Fruit fly (Drosophila melanogaster): ENCODE measurements around the gene CG17726.

CG17726 gene

DNA sequence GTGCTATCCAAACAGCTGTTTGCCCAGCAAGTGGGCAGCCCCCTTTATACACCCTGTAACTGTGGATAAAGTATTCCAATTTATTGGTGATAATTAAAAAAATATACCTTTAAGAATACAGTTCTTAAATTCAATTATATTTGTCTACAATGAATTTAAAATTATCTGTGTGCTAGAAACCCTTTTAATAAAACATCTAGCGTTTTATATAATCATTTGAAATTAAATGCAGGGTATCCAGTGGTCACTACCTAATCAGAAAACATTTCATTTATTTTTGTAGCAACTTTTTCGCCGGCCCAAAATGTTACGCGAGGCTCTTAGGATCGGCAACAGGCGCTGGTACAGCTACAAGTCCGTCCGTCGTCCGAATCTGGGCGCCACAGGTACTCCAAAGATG lies at the start of gene CG17726 (continued):
- peak; percentile 95 for TF ChIP-seq CG31224 (GFP tag; IDR thresholded peaks at IDR 0.05)
- peak; percentile 79 for TF ChIP-seq dm (GFP tag; optimal IDR thresholded peaks at IDR 0.05)
- peak; percentile 89 for TF ChIP-seq CG11085 (GFP tag; IDR thresholded peaks at IDR 0.05)
- peak; percentile 99 for TF ChIP-seq ci (GFP tag; IDR thresholded peaks at IDR 0.05)
- TF ChIP-seq B-H2 (GFP tag; optimal IDR thresholded peaks at IDR 0.05) = peak; percentile 92
- no peak for TF ChIP-seq Sox100B (GFP tag; optimal IDR thresholded peaks at IDR 0.05)
- peak; percentile 73; the same call in 1 of the 2 replicates for TF ChIP-seq dan (GFP tag; IDR thresholded peaks at IDR 0.05)
- peak; percentile 99 for TF ChIP-seq CG13424 (tag; optimal IDR thresholded peaks at IDR 0.05)
- peak; percentile 98 for TF ChIP-seq CG14050 (GFP tag; IDR thresholded peaks at IDR 0.05)
- peak; percentile 77 for TF ChIP-seq crc (GFP tag; optimal IDR thresholded peaks at IDR 0.05)
- TF ChIP-seq CG9817 (tag; optimal IDR thresholded peaks at IDR 0.05) = peak; percentile 96
- peak; percentile 99 for TF ChIP-seq Sox102F (GFP tag; optimal IDR thresholded peaks at IDR 0.05)
- TF ChIP-seq kay (GFP tag; optimal IDR thresholded peaks at IDR 0.05) = peak; percentile 87
- TF ChIP-seq lola (GFP tag; optimal IDR thresholded peaks at IDR 0.05) = peak in 1 of 3 experiments; percentile 98
- TF ChIP-seq E2f2 (GFP tag; IDR thresholded peaks at IDR 0.05) = peak; percentile 87
- peak; percentile 85 for TF ChIP-seq Deaf1 (tag; optimal IDR thresholded peaks at IDR 0.05)
- TF ChIP-seq Sry-δ (GFP tag; optimal IDR thresholded peaks at IDR 0.05) = peak; percentile 45
- TF ChIP-seq CG10147 (GFP tag; optimal IDR thresholded peaks at IDR 0.05) = peak; percentile 95
- peak in 1 of 2 experiments; percentile 65 for TF ChIP-seq tll (GFP tag; optimal IDR thresholded peaks at IDR 0.05)
- peak; percentile 96 for TF ChIP-seq CG17612 (GFP tag; IDR thresholded peaks at IDR 0.05)
- no peak for TF ChIP-seq Asciz (GFP tag; optimal IDR thresholded peaks at IDR 0.05)
- peak; percentile 97 for TF ChIP-seq seq (GFP tag; IDR thresholded peaks at IDR 0.05)
- TF ChIP-seq toy (GFP tag; IDR thresholded peaks at IDR 0.05) = peak; percentile 91
- TF ChIP-seq CG6689 (GFP tag; IDR thresholded peaks at IDR 0.05) = peak; percentile 99
- TF ChIP-seq cad (GFP tag; optimal IDR thresholded peaks at IDR 0.05) = no peak
- TF ChIP-seq unc-4 (GFP tag; IDR thresholded peaks at IDR 0.05; ENCODE audit: partially characterized antibody) = no peak
- peak; percentile 98 for TF ChIP-seq esg (GFP tag; conservative IDR thresholded peaks at IDR 0.05)
- TF ChIP-seq CG3065 (GFP tag; optimal IDR thresholded peaks at IDR 0.05) = peak; percentile 93
- TF ChIP-seq Ssrp (tag; optimal IDR thresholded peaks at IDR 0.05) = peak; percentile 97
- no peak for TF ChIP-seq Hey (tag; optimal IDR thresholded peaks at IDR 0.05)
- TF ChIP-seq cas (GFP tag; IDR thresholded peaks at IDR 0.05) = peak; percentile 96
- peak; percentile 96 for TF ChIP-seq twi (tag; optimal IDR thresholded peaks at IDR 0.05)
- TF ChIP-seq CG8924 (tag; optimal IDR thresholded peaks at IDR 0.05) = peak; percentile 99
- peak; percentile 62 for TF ChIP-seq CG1792 (GFP tag; optimal IDR thresholded peaks at IDR 0.05)
- peak; percentile 97 for TF ChIP-seq B-H1 (GFP tag; IDR thresholded peaks at IDR 0.05)
- peak; percentile 95 for TF ChIP-seq YL-1 (GFP tag; optimal IDR thresholded peaks at IDR 0.05)
- TF ChIP-seq CG9437 (GFP tag; optimal IDR thresholded peaks at IDR 0.05) = peak; percentile 93
- TF ChIP-seq Hsf (GFP tag; optimal IDR thresholded peaks at IDR 0.05) = peak; percentile 97
- peak; percentile 97 for TF ChIP-seq CG43689 (GFP tag; IDR thresholded peaks at IDR 0.05)
- TF ChIP-seq CG4617 (GFP tag; optimal IDR thresholded peaks at IDR 0.05; ENCODE audit: borderline replicate concordance) = peak; percentile 93
- TF ChIP-seq nom (GFP tag; optimal IDR thresholded peaks at IDR 0.05) = peak; percentile 93
- no peak for TF ChIP-seq CG5180 (GFP tag; optimal IDR thresholded peaks at IDR 0.05)
- peak; percentile 93 for TF ChIP-seq bab2 (GFP tag; optimal IDR thresholded peaks at IDR 0.05)
- TF ChIP-seq CkIIα-i1 (GFP tag; IDR thresholded peaks at IDR 0.05) = peak; percentile 68
- TF ChIP-seq CG6254 (GFP tag; optimal IDR thresholded peaks at IDR 0.05) = peak; percentile 92
- peak; percentile 39 for TF ChIP-seq Sry-β (GFP tag; optimal IDR thresholded peaks at IDR 0.05)
- TF ChIP-seq CG14965 (GFP tag; optimal IDR thresholded peaks at IDR 0.05; ENCODE audit: borderline replicate concordance) = no peak
- no peak for TF ChIP-seq Jarid2 (GFP tag; optimal IDR thresholded peaks at IDR 0.05)
- TF ChIP-seq Stat92E (GFP tag; optimal IDR thresholded peaks at IDR 0.05) = peak in 1 of 3 experiments; percentile 94
- peak; percentile 96 for TF ChIP-seq peb (GFP tag; IDR thresholded peaks at IDR 0.05)

Measured in whole organism, embryonic.